Fruit fly (Drosophila melanogaster): Measurements from ENCODE around the gene ct.

DNA sequence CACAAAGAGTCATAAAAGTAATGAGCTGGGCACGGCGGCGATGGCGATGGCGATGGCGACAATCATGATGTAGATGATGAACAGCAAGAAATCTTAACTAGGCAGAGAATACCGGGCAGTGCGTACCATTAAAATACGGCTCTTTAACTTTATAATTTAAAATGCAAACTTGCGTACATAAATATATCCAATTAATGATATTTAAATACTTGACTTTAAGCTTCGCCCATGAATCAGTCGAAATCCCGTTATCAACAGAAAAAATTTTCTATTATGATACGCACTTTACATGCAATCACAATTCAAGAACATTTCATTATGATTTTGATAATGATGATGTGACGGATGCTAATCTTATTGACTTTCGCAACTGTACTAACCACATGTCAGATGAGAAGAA lies 29.2 kb upstream of the ct start:
- TF ChIP-seq CG7045 (GFP tag; optimal IDR thresholded peaks at IDR 0.05) (no peak), CG12768 (GFP tag; optimal IDR thresholded peaks at IDR 0.05) (no peak), tj (GFP tag; optimal IDR thresholded peaks at IDR 0.05) (no peak), Mnt (GFP tag; optimal IDR thresholded peaks at IDR 0.05) (no peak), CG33017 (tag; optimal IDR thresholded peaks at IDR 0.05) (no peak), CG14711 (tag; optimal IDR thresholded peaks at IDR 0.05) (no peak)

All from whole organism, adult.